Fruit fly (Drosophila melanogaster): ENCODE data around the gene Srlp.

The Srlp gene

dm6 chr3R:12456370-12456940 lies 22.6 kb downstream of the Srlp start, which contains the start of gene trus (continued):
- TF ChIP-seq bigmax (GFP tag; optimal IDR thresholded peaks at IDR 0.05) (no peak), Ssrp (tag; optimal IDR thresholded peaks at IDR 0.05) (no peak), z (GFP tag; IDR thresholded peaks at IDR 0.05) (no peak), CG17385 (GFP tag; optimal IDR thresholded peaks at IDR 0.05) (no peak), CG7357 (GFP tag; IDR thresholded peaks at IDR 0.05) (no peak), Asciz (GFP tag; optimal IDR thresholded peaks at IDR 0.05) (no peak), CG12236 (GFP tag; optimal IDR thresholded peaks at IDR 0.05) (no peak), eve (GFP tag; optimal IDR thresholded peaks at IDR 0.05) (no peak), CG1602 (GFP tag; optimal IDR thresholded peaks at IDR 0.05) (no peak), CG17802 (tag; optimal IDR thresholded peaks at IDR 0.05) (no peak), bbx (GFP tag; IDR thresholded peaks at IDR 0.05; ENCODE audit: partially characterized antibody) (peak; percentile 93), CG4730 (GFP tag; IDR thresholded peaks at IDR 0.05) (no peak), Dip2 (GFP tag; IDR thresholded peaks at IDR 0.05) (no peak), CG9437 (GFP tag; optimal IDR thresholded peaks at IDR 0.05) (no peak), CG4328 (GFP tag; optimal IDR thresholded peaks at IDR 0.05) (no peak), lab (GFP tag; optimal IDR thresholded peaks at IDR 0.05) (no peak), gro (GFP tag; optimal IDR thresholded peaks at IDR 0.05) (no peak), CG10462 (GFP tag; optimal IDR thresholded peaks at IDR 0.05) (no peak), kni (GFP tag; optimal IDR thresholded peaks at IDR 0.05) (no peak), ftz-f1 (GFP tag; optimal IDR thresholded peaks at IDR 0.05) (no peak), BEAF-32 (GFP tag; optimal IDR thresholded peaks at IDR 0.05) (peak; percentile 83), CG15479 (GFP tag; optimal IDR thresholded peaks at IDR 0.05) (no peak), Myb (GFP tag; optimal IDR thresholded peaks at IDR 0.05) (peak; percentile 44), sob (GFP tag; IDR thresholded peaks at IDR 0.05) (no peak), CG10366 (GFP tag; IDR thresholded peaks at IDR 0.05) (no peak), CG42726 (GFP tag; IDR thresholded peaks at IDR 0.05; ENCODE audit: partially characterized antibody) (peak; percentile 46; the same call in 1 of the 2 replicates), CG17912 (GFP tag; optimal IDR thresholded peaks at IDR 0.05) (no peak), CG16863 (GFP tag; optimal IDR thresholded peaks at IDR 0.05) (no peak), CG6765 (GFP tag; optimal IDR thresholded peaks at IDR 0.05) (no peak), Aef1 (GFP tag; IDR thresholded peaks at IDR 0.05) (no peak), Nf-YC (tag; optimal IDR thresholded peaks at IDR 0.05) (no peak), cato (GFP tag; optimal IDR thresholded peaks at IDR 0.05; ENCODE audit: borderline replicate concordance) (no peak), CG6654 (GFP tag; optimal IDR thresholded peaks at IDR 0.05) (no peak), pb (GFP tag; optimal IDR thresholded peaks at IDR 0.05) (no peak), disco-r (GFP tag; optimal IDR thresholded peaks at IDR 0.05) (no peak), dysf (GFP tag; IDR thresholded peaks at IDR 0.05) (no peak), dpn (GFP tag; optimal IDR thresholded peaks at IDR 0.05) (no peak), CG15601 (tag; optimal IDR thresholded peaks at IDR 0.05) (peak; percentile 89), HHEX (GFP tag; optimal IDR thresholded peaks at IDR 0.05) (no peak), ato (GFP tag; IDR thresholded peaks at IDR 0.05; ENCODE audit: partially characterized antibody) (peak; percentile 89), gfzf (GFP tag; optimal IDR thresholded peaks at IDR 0.05) (peak; percentile 24), CG10654 (GFP tag; optimal IDR thresholded peaks at IDR 0.05) (no peak), crol (GFP tag; IDR thresholded peaks at IDR 0.05) (no peak), CG11456 (GFP tag; IDR thresholded peaks at IDR 0.05) (no peak), Sry-δ (GFP tag; optimal IDR thresholded peaks at IDR 0.05) (peak; percentile 89), Stat92E (GFP tag; optimal IDR thresholded peaks at IDR 0.05) (peak in 1 of 3 experiments; percentile 9), Nf-YA (GFP tag; IDR thresholded peaks at IDR 0.05) (no peak), ab (GFP tag; optimal IDR thresholded peaks at IDR 0.05) (no peak), CG13424 (tag; optimal IDR thresholded peaks at IDR 0.05) (no peak), CG2120 (GFP tag; optimal IDR thresholded peaks at IDR 0.05) (peak; percentile 4), stc (GFP tag; IDR thresholded peaks at IDR 0.05) (no peak)
